Worm (Caenorhabditis elegans): Measurements from ENCODE around the gene glit-1.

glit-1 gene

ce11 chrX:4699411-4700050 lies 12.5 kb upstream of the glit-1 start, which contains the start of gene hyl-2 (continued):
- TF ChIP-seq fkh-4 (tag; optimal IDR thresholded peaks at IDR 0.05; ENCODE audit: borderline replicate concordance) (no peak), lin-14 (GFP tag; optimal IDR thresholded peaks at IDR 0.05) (peak; percentile 93), nhr-237 (tag; optimal IDR thresholded peaks at IDR 0.05) (no peak), nhr-12 (tag; optimal IDR thresholded peaks at IDR 0.05) (no peak), ets-5 (GFP tag; IDR thresholded peaks at IDR 0.05) (no peak), unc-130 (tag; optimal IDR thresholded peaks at IDR 0.05) (no peak), lin-13 (GFP tag; optimal IDR thresholded peaks at IDR 0.05) (no peak), efl-3 (GFP tag; optimal IDR thresholded peaks at IDR 0.05) (no peak), mep-1 (tag; optimal IDR thresholded peaks at IDR 0.05) (peak; percentile 44), nhr-11 (tag; optimal IDR thresholded peaks at IDR 0.05) (no peak), ceh-8 (GFP tag; optimal IDR thresholded peaks at IDR 0.05) (no peak), nhr-28 (tag; optimal IDR thresholded peaks at IDR 0.05) (no peak), egl-13 (tag; optimal IDR thresholded peaks at IDR 0.05) (no peak), aha-1 (tag; optimal IDR thresholded peaks at IDR 0.05) (no peak), ztf-4 (tag; optimal IDR thresholded peaks at IDR 0.05) (no peak), jun-1 (tag; optimal IDR thresholded peaks at IDR 0.05) (no peak)

ce11 chrX:4700083-4700482 lies 12.0 kb upstream of the glit-1 start:
- TF ChIP-seq elt-2 (tag; optimal IDR thresholded peaks at IDR 0.05), result peak; percentile 75
- TF ChIP-seq isw-1 (GFP tag; IDR thresholded peaks at IDR 0.05), result no peak
- TF ChIP-seq lin-35 (GFP tag; optimal IDR thresholded peaks at IDR 0.05), result peak in 1 of 2 experiments; percentile 33
- TF ChIP-seq aly-2 (tag; optimal IDR thresholded peaks at IDR 0.05), result no peak
- TF ChIP-seq pqm-1 (tag; optimal IDR thresholded peaks at IDR 0.05), result peak; percentile 15

- no peak for TF ChIP-seq fkh-8 (tag; optimal IDR thresholded peaks at IDR 0.05)
- TF ChIP-seq nhr-28 (tag; optimal IDR thresholded peaks at IDR 0.05), result no peak
- no peak for TF ChIP-seq unc-62 (GFP tag; optimal IDR thresholded peaks at IDR 0.05)
- no peak for TF ChIP-seq ceh-90 (tag; optimal IDR thresholded peaks at IDR 0.05)
- TF ChIP-seq ceh-8 (GFP tag; optimal IDR thresholded peaks at IDR 0.05), result no peak
- no peak for TF ChIP-seq aly-2 (tag; optimal IDR thresholded peaks at IDR 0.05)
- no peak for TF ChIP-seq nhr-237 (tag; optimal IDR thresholded peaks at IDR 0.05)
- no peak for TF ChIP-seq nhr-20 (tag; optimal IDR thresholded peaks at IDR 0.05)
- no peak for TF ChIP-seq dsc-1 (tag; optimal IDR thresholded peaks at IDR 0.05)
- no peak for TF ChIP-seq aha-1 (tag; optimal IDR thresholded peaks at IDR 0.05)
- no peak for TF ChIP-seq lin-13 (GFP tag; optimal IDR thresholded peaks at IDR 0.05)
- no peak for TF ChIP-seq nhr-76 (tag; optimal IDR thresholded peaks at IDR 0.05)
- TF ChIP-seq swsn-7 (tag; optimal IDR thresholded peaks at IDR 0.05), result no peak
- TF ChIP-seq lin-14 (GFP tag; optimal IDR thresholded peaks at IDR 0.05), result no peak
Observed at ce11 chrX:4704877-4705276, 7.2 kb upstream of the glit-1 start, which contains the start of gene aqp-8. Gene aqp-8, minus strand, starts transcription at chrX:4704977.

- TF ChIP-seq nhr-20 (tag; optimal IDR thresholded peaks at IDR 0.05) (peak; percentile 34), elt-3 (tag; optimal IDR thresholded peaks at IDR 0.05) (peak in 1 of 6 experiments; percentile 23), nhr-84 (tag; optimal IDR thresholded peaks at IDR 0.05) (no peak), nhr-71 (tag; optimal IDR thresholded peaks at IDR 0.05) (peak; percentile 33), aly-2 (tag; optimal IDR thresholded peaks at IDR 0.05) (no peak), lin-14 (GFP tag; optimal IDR thresholded peaks at IDR 0.05) (peak; percentile 56), aha-1 (tag; optimal IDR thresholded peaks at IDR 0.05) (no peak)
Observed at ce11 chrX:4705666-4706065, 6.4 kb upstream of the glit-1 start.

- no peak for TF ChIP-seq pag-3 (tag; optimal IDR thresholded peaks at IDR 0.05; ENCODE audit: borderline replicate concordance, insufficient read depth)
- peak; percentile 90 for TF ChIP-seq F16B12.6 (tag; optimal IDR thresholded peaks at IDR 0.05)
- peak; percentile 6 for TF ChIP-seq blmp-1 (tag; optimal IDR thresholded peaks at IDR 0.05)
- peak; percentile 36 for TF ChIP-seq irx-1 (tag; optimal IDR thresholded peaks at IDR 0.05)
- peak; percentile 28 for TF ChIP-seq efl-1 (optimal IDR thresholded peaks at IDR 0.05)
- TF ChIP-seq efl-1 (GFP tag; optimal IDR thresholded peaks at IDR 0.05 in 1 of 2), result peak; percentile 19 to 83
- TF ChIP-seq mdl-1 (tag; optimal IDR thresholded peaks at IDR 0.05), result peak in 1 of 2 experiments; percentile 34
- no peak for TF ChIP-seq sox-4 (tag; optimal IDR thresholded peaks at IDR 0.05)
- no peak for TF ChIP-seq unc-30 (tag; optimal IDR thresholded peaks at IDR 0.05)
- peak; percentile 44 for TF ChIP-seq unc-86 (tag; optimal IDR thresholded peaks at IDR 0.05)
- peak; percentile 34 for TF ChIP-seq C16A3.4 (tag; optimal IDR thresholded peaks at IDR 0.05)
- 0 out of 2 replicates have a peak, but pooled peaks have one; percentile 20 for TF ChIP-seq nhr-19 (GFP tag; conservative IDR thresholded peaks at IDR 0.05)
- peak; percentile 77 for TF ChIP-seq rnt-1 (tag; optimal IDR thresholded peaks at IDR 0.05)
- peak; percentile 53 for TF ChIP-seq nhr-20 (tag; optimal IDR thresholded peaks at IDR 0.05)
- TF ChIP-seq elt-2 (tag; optimal IDR thresholded peaks at IDR 0.05), result peak; percentile 91
- no peak for TF ChIP-seq ceh-88 (GFP tag; IDR thresholded peaks at IDR 0.05)
- no peak for TF ChIP-seq aha-1 (tag; optimal IDR thresholded peaks at IDR 0.05)
- no peak for TF ChIP-seq nhr-76 (tag; optimal IDR thresholded peaks at IDR 0.05)
Observed at ce11 chrX:4706755-4707226, 5.3 kb upstream of the glit-1 start, which contains the start of gene dhhc-10. Gene dhhc-10, plus strand, starts transcription at chrX:4707176.

Data from whole organism, L1 larva.